Worm (Caenorhabditis elegans): ENCODE measurements around the gene T23G7.3.

ce11 chrII:9120813-9121554, 46.6 kb downstream of the T23G7.3 start:
- TF ChIP-seq dmd-6 (GFP tag; IDR thresholded peaks at IDR 0.05) (no peak), nhr-10 (tag; optimal IDR thresholded peaks at IDR 0.05) (no peak)
